Fruit fly (Drosophila melanogaster) whole organism: Measurements from ENCODE around the gene kumpel.

ENCODE experiments used
- Dll ChIP-seq: fragments of >200 bp; optimal IDR thresholded peaks from 2 replicates; lab custom pipeline; 2017
- psq ChIP-seq: fragments of >200 bp; optimal IDR thresholded peaks from 2 replicates; lab custom pipeline; 2017
- usp ChIP-seq: fragments of >200 bp; optimal IDR thresholded peaks from 2 replicates; lab custom pipeline; 2017; ENCODE audit warnings: missing biosample characterization, missing genetic modification characterization, mixed read lengths

DNA sequence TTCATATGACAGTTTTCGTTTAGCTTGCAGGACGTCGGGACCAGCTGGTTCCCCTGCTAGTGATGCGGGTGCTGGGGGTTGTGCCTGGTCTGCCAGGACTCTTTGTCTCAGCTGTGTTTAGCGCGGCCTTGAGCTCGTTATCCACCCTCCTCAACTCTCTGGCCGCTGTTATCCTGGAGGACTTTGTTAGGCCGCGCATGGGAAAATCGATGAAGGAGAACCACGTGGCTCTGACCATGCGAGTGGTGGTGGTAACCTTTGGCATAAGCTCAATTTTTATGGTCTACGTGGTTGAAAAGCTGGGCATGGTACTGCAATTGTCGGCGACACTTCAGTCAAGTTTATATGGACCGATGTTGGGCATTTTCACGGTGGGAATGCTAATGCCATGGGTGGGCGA is 13.1 kb downstream of the kumpel start:
- TF ChIP-seq usp (GFP tag; lab: Kevin White, UChicago): no peak
- TF ChIP-seq Dll (lab: Kevin White, UChicago): no peak
- TF ChIP-seq psq: no peak
